Fruit fly (Drosophila melanogaster) whole organism, wandering third instar larva: Measurements from ENCODE around the gene Polr2D.

Experiments
- CG32264 ChIP-seq: fragments of 200-800 bp; sonication (Bioruptor generic); optimal IDR thresholded peaks from 2 replicates; lab custom pipeline; 2016; ENCODE audit warnings: missing biosample characterization, missing genetic modification characterization
- CG9705 ChIP-seq: fragments of 200-800 bp; sonication (Bioruptor generic); optimal IDR thresholded peaks from 2 replicates; lab custom pipeline; 2018; ENCODE audit warnings: missing biosample characterization, mild to moderate bottlenecking, missing genetic modification characterization
- CrebA ChIP-seq: fragments of 200-800 bp; sonication (Bioruptor generic); optimal IDR thresholded peaks from 2 replicates; lab custom pipeline; 2016; ENCODE audit warnings: missing biosample characterization, mild to moderate bottlenecking, missing genetic modification characterization, borderline replicate concordance
- Dif ChIP-seq: fragments of 200-275, 200-300 bp; sonication (Bioruptor generic); optimal IDR thresholded peaks from 2 replicates; lab custom pipeline; 2018; ENCODE audit warnings: missing biosample characterization, missing genetic modification characterization; ENCODE audit not compliant: partially characterized antibody
- GATAd ChIP-seq: sonication (Bioruptor generic); optimal IDR thresholded peaks from 2 replicates; lab custom pipeline; 2016; ENCODE audit warnings: missing biosample characterization, missing genetic modification characterization
- HLH106 ChIP-seq: fragments of 200-800 bp; optimal IDR thresholded peaks from 3 replicates; lab custom pipeline; 2019; ENCODE audit warnings: missing biosample characterization, mild to moderate bottlenecking, missing genetic modification characterization, moderate library complexity
- Hnf4 ChIP-seq: fragments of 200-800 bp; sonication (Bioruptor generic); optimal IDR thresholded peaks from 2 replicates; lab custom pipeline; 2016; ENCODE audit warnings: missing biosample characterization, mild to moderate bottlenecking, missing genetic modification characterization
- Hr78 ChIP-seq: fragments of >200 bp; optimal IDR thresholded peaks from 2 replicates; lab custom pipeline; 2017; ENCODE audit warnings: missing biosample characterization, missing genetic modification characterization
- Hr83 ChIP-seq: fragments of 200-300 bp; sonication (Bioruptor generic); optimal IDR thresholded peaks from 2 replicates; lab custom pipeline; 2016; ENCODE audit warnings: missing biosample characterization, mild to moderate bottlenecking, missing genetic modification characterization, moderate library complexity; ENCODE audit not compliant: poor library complexity, severe bottlenecking
- Jra ChIP-seq: sonication (Bioruptor generic); optimal IDR thresholded peaks from 2 replicates; lab custom pipeline; 2016; ENCODE audit warnings: missing biosample characterization, missing genetic modification characterization
- Myc ChIP-seq: fragments of >200 bp; optimal IDR thresholded peaks from 2 replicates; lab custom pipeline; 2017
- OdsH ChIP-seq: fragments of 200-800 bp; sonication (Bioruptor generic); optimal IDR thresholded peaks from 2 replicates; lab custom pipeline; 2016; ENCODE audit warnings: missing biosample characterization, mild to moderate bottlenecking, missing genetic modification characterization
- Rel ChIP-seq, 2 experiments: fragments of 200-800 bp; sonication (Bioruptor generic) in 1 of 2; optimal IDR thresholded peaks; 2 replicates in 1 of 2; 3 replicates in 1 of 2; lab custom pipeline; 2016 to 2019; ENCODE audit warnings: mild to moderate bottlenecking in 2 of 2, missing biosample characterization in 2 of 2, missing genetic modification characterization in 2 of 2, moderate library complexity in 1 of 2
- Sp1 ChIP-seq: fragments of 200-800 bp; sonication (Bioruptor generic); optimal IDR thresholded peaks from 3 replicates; lab custom pipeline; 2019; ENCODE audit warnings: missing biosample characterization, mild to moderate bottlenecking, missing genetic modification characterization, moderate library complexity
- br ChIP-seq: fragments of 200-800 bp; sonication (Bioruptor generic); optimal IDR thresholded peaks from 2 replicates; lab custom pipeline; 2016; ENCODE audit warnings: missing biosample characterization, missing genetic modification characterization
- brk ChIP-seq: fragments of 200-800 bp; sonication (Bioruptor generic); optimal IDR thresholded peaks from 2 replicates; lab custom pipeline; 2016; ENCODE audit warnings: missing biosample characterization, mild to moderate bottlenecking, missing genetic modification characterization
- dmrt93B ChIP-seq: fragments of 200-800 bp; sonication (Bioruptor generic); optimal IDR thresholded peaks from 2 replicates; lab custom pipeline; 2018; ENCODE audit warnings: missing biosample characterization, mild to moderate bottlenecking, missing genetic modification characterization
- dsf ChIP-seq: sonication (Bioruptor generic); optimal IDR thresholded peaks from 2 replicates; lab custom pipeline; 2016; ENCODE audit warnings: missing biosample characterization, missing genetic modification characterization, borderline replicate concordance
- foxo ChIP-seq, 2 experiments: fragments of 200-800 bp; sonication (Bioruptor generic); optimal IDR thresholded peaks; 2 replicates in 1 of 2; 3 replicates in 1 of 2; lab custom pipeline; 2016 to 2017; ENCODE audit warnings: missing biosample characterization in 2 of 2, missing genetic modification characterization in 2 of 2
- fru ChIP-seq: fragments of 200-800 bp; sonication (Bioruptor generic); optimal IDR thresholded peaks from 3 replicates; lab custom pipeline; 2016; ENCODE audit warnings: missing biosample characterization, mild to moderate bottlenecking, missing genetic modification characterization
- h ChIP-seq: fragments of 200-800 bp; sonication (Bioruptor generic); optimal IDR thresholded peaks from 3 replicates; lab custom pipeline; 2016; ENCODE audit warnings: missing biosample characterization, mild to moderate bottlenecking, missing genetic modification characterization
- jim ChIP-seq: fragments of 175-275, 200-325 bp; sonication (Bioruptor generic); optimal IDR thresholded peaks from 2 replicates; lab custom pipeline; 2016; ENCODE audit warnings: missing biosample characterization, mild to moderate bottlenecking, missing genetic modification characterization
- lola ChIP-seq: fragments of >200 bp; optimal IDR thresholded peaks from 2 replicates; lab custom pipeline; 2017; ENCODE audit warnings: missing biosample characterization, missing genetic modification characterization
- sage ChIP-seq: fragments of 200-800 bp; sonication (Bioruptor generic); optimal IDR thresholded peaks from 2 replicates; lab custom pipeline; 2016; ENCODE audit warnings: missing biosample characterization, mild to moderate bottlenecking, missing genetic modification characterization
- tai ChIP-seq: sonication (Bioruptor generic); optimal IDR thresholded peaks from 2 replicates; lab custom pipeline; 2016; ENCODE audit warnings: missing biosample characterization, missing genetic modification characterization
- usp ChIP-seq: fragments of >200 bp; optimal IDR thresholded peaks from 2 replicates; lab custom pipeline; 2017; ENCODE audit warnings: missing biosample characterization, missing genetic modification characterization
- woc ChIP-seq: sonication (Bioruptor generic); optimal IDR thresholded peaks from 2 replicates; lab custom pipeline; 2016; ENCODE audit warnings: missing biosample characterization, mild to moderate bottlenecking, missing genetic modification characterization

Gene Polr2D

dm6 chr3R:18296737-18297136 is 41.5 kb upstream of the Polr2D start:
- TF ChIP-seq dsf: no peak

dm6 chr3R:18296084-18296483 is 40.8 kb upstream of the Polr2D start:
- TF ChIP-seq OdsH (GFP tag; lab: Kevin White, UChicago) (peak; percentile 13), Hr83 (GFP tag; lab: Kevin White, UChicago) (no peak), Rel (GFP tag; optimal IDR thresholded peaks at IDR 0.05; lab: Kevin White, UChicago) (no peak), Rel (tag; optimal IDR thresholded peaks at IDR 0.05; lab: Kevin White, UChicago) (peak; percentile 18), CrebA (GFP tag; lab: Kevin White, UChicago) (no peak)
- TF ChIP-seq, all 38 proteins: peak for 2

- TF ChIP-seq br (GFP tag; lab: Kevin White, UChicago) (no peak), h (GFP tag; lab: Kevin White, UChicago) (peak; percentile 16), jim (GFP tag; lab: Kevin White, UChicago) (no peak), sage (no peak)
These were observed 40.1 kb upstream of the Polr2D start for dm6 chr3R:18295262-18295944.

dm6 chr3R:18294488-18294887 is 39.2 kb upstream of the Polr2D start:
- no peak for TF ChIP-seq Myc (lab: Kevin White, UChicago)
- TF ChIP-seq dsf: no peak
- TF ChIP-seq Hnf4 (GFP tag; lab: Kevin White, UChicago): no peak
- no peak for TF ChIP-seq sage
- TF ChIP-seq HLH106 (tag; lab: Kevin White, UChicago): no peak
- TF ChIP-seq Jra (GFP tag; lab: Kevin White, UChicago): no peak
- no peak for TF ChIP-seq foxo (GFP tag; optimal IDR thresholded peaks at IDR 0.05; lab: Kevin White, UChicago)
- TF ChIP-seq Dif: no peak

dm6 chr3R:18292371-18292770 is 37.1 kb upstream of the Polr2D start:
- TF ChIP-seq woc (GFP tag; lab: Kevin White, UChicago) (no peak), GATAd (GFP tag; lab: Kevin White, UChicago) (no peak), Rel (GFP tag; optimal IDR thresholded peaks at IDR 0.05; lab: Kevin White, UChicago) (no peak), Rel (tag; optimal IDR thresholded peaks at IDR 0.05; lab: Kevin White, UChicago) (peak; percentile 77), fru (GFP tag; lab: Kevin White, UChicago) (no peak), CG32264 (GFP tag; lab: Kevin White, UChicago) (no peak)

dm6 chr3R:18291831-18292230 is 36.5 kb upstream of the Polr2D start:
- no peak for TF ChIP-seq CG32264 (GFP tag; lab: Kevin White, UChicago)
- peak; percentile 1 for TF ChIP-seq h (GFP tag; lab: Kevin White, UChicago)

dm6 chr3R:18288677-18289076 is 33.4 kb upstream of the Polr2D start, which contains the start of gene CG7131:
Gene CG7131 (minus strand): TSS chr3R:18288777.
- TF ChIP-seq Hr83 (GFP tag; lab: Kevin White, UChicago) (no peak), lola (GFP tag; lab: Kevin White, UChicago) (no peak), Sp1 (GFP tag; lab: Kevin White, UChicago) (no peak), Hr78 (GFP tag; lab: Kevin White, UChicago) (no peak), jim (GFP tag; lab: Kevin White, UChicago) (no peak), usp (GFP tag; lab: Kevin White, UChicago) (no peak), OdsH (GFP tag; lab: Kevin White, UChicago) (no peak), Jra (GFP tag; lab: Kevin White, UChicago) (no peak), sage (no peak), CG9705 (GFP tag; lab: Kevin White, UChicago) (no peak), tai (no peak), dmrt93B (GFP tag; lab: Kevin White, UChicago) (no peak), Dif (no peak), brk (GFP tag; lab: Kevin White, UChicago) (no peak), CrebA (GFP tag; lab: Kevin White, UChicago) (no peak), HLH106 (tag; lab: Kevin White, UChicago) (no peak)
